Worm (Caenorhabditis elegans): Measurements from ENCODE around the gene srj-9.
A peak's percentile ranks its signal among the peaks of the same experiment; 100 is the strongest.

srj-9 gene

ce11 chrV:3431535-3431990 lies at the start of gene srj-9, which contains the start of gene T20D4.19:
srj-9 (plus strand) TSS chrV:3431940.
T20D4.19 (minus strand) TSS chrV:3431635.
- TF ChIP-seq nhr-25 (tag; optimal IDR thresholded peaks at IDR 0.05) (no peak), nhr-76 (tag; optimal IDR thresholded peaks at IDR 0.05) (no peak), eor-1 (tag; optimal IDR thresholded peaks at IDR 0.05) (no peak), fkh-10 (GFP tag; optimal IDR thresholded peaks at IDR 0.05) (no peak), nhr-23 (tag; optimal IDR thresholded peaks at IDR 0.05) (no peak), ceh-82 (tag; optimal IDR thresholded peaks at IDR 0.05) (no peak), elt-2 (tag; optimal IDR thresholded peaks at IDR 0.05) (no peak), skn-1 (tag; optimal IDR thresholded peaks at IDR 0.05) (no peak), lin-39 (tag; optimal IDR thresholded peaks at IDR 0.05) (no peak), ama-1 (optimal IDR thresholded peaks at IDR 0.05) (no peak), fos-1 (tag; optimal IDR thresholded peaks at IDR 0.05) (no peak)

ce11 chrV:3388299-3388698 lies 43.4 kb upstream of the srj-9 start:
- peak; percentile 17 for TF ChIP-seq jun-1 (tag; optimal IDR thresholded peaks at IDR 0.05)
- TF ChIP-seq nfya-1 (tag; optimal IDR thresholded peaks at IDR 0.05; ENCODE audit: insufficient read depth), result no peak
- TF ChIP-seq zag-1 (tag; optimal IDR thresholded peaks at IDR 0.05), result no peak
- no peak for TF ChIP-seq ztf-4 (tag; optimal IDR thresholded peaks at IDR 0.05)
- TF ChIP-seq ceh-28 (tag; optimal IDR thresholded peaks at IDR 0.05), result peak; percentile 36
- TF ChIP-seq ceh-9 (tag; optimal IDR thresholded peaks at IDR 0.05), result no peak
- no peak for TF ChIP-seq nhr-76 (tag; optimal IDR thresholded peaks at IDR 0.05)
- no peak for TF ChIP-seq pha-4 (tag; optimal IDR thresholded peaks at IDR 0.05)
- peak; percentile 31 for TF ChIP-seq nhr-23 (tag; optimal IDR thresholded peaks at IDR 0.05)
- no peak for TF ChIP-seq egl-27 (tag; optimal IDR thresholded peaks at IDR 0.05)
- no peak for TF ChIP-seq lin-15B (tag; optimal IDR thresholded peaks at IDR 0.05)
- no peak for TF ChIP-seq ama-1 (optimal IDR thresholded peaks at IDR 0.05)
- peak; percentile 64 for TF ChIP-seq elt-2 (tag; optimal IDR thresholded peaks at IDR 0.05)
- no peak for TF ChIP-seq ceh-82 (tag; optimal IDR thresholded peaks at IDR 0.05)
- TF ChIP-seq ceh-16 (tag; optimal IDR thresholded peaks at IDR 0.05), result no peak
- no peak for TF ChIP-seq tbx-2 (tag; optimal IDR thresholded peaks at IDR 0.05)
- TF ChIP-seq pqm-1 (tag; optimal IDR thresholded peaks at IDR 0.05), result peak; percentile 62
- TF ChIP-seq hmg-11 (tag; optimal IDR thresholded peaks at IDR 0.05), result no peak
- no peak for TF ChIP-seq fkh-2 (tag; optimal IDR thresholded peaks at IDR 0.05)
- no peak for TF ChIP-seq nhr-67 (tag; optimal IDR thresholded peaks at IDR 0.05)
- no peak for TF ChIP-seq nhr-77 (tag; optimal IDR thresholded peaks at IDR 0.05)
- TF ChIP-seq nhr-12 (tag; optimal IDR thresholded peaks at IDR 0.05), result no peak
- no peak for TF ChIP-seq ZK546.5 (tag; optimal IDR thresholded peaks at IDR 0.05)
- TF ChIP-seq nhr-28 (tag; optimal IDR thresholded peaks at IDR 0.05), result no peak
- no peak for TF ChIP-seq skn-1 (tag; optimal IDR thresholded peaks at IDR 0.05)
- TF ChIP-seq fkh-10 (GFP tag; optimal IDR thresholded peaks at IDR 0.05), result no peak
- TF ChIP-seq lsy-12 (tag; optimal IDR thresholded peaks at IDR 0.05), result no peak
- TF ChIP-seq unc-39 (tag; optimal IDR thresholded peaks at IDR 0.05), result no peak
- no peak for TF ChIP-seq R02D3.7 (tag; optimal IDR thresholded peaks at IDR 0.05)
- no peak for TF ChIP-seq nhr-43 (tag; optimal IDR thresholded peaks at IDR 0.05; ENCODE audit: poor library complexity, severe bottlenecking)
- TF ChIP-seq elt-1 (tag; optimal IDR thresholded peaks at IDR 0.05), result no peak
- peak; percentile 3 for TF ChIP-seq lin-39 (tag; optimal IDR thresholded peaks at IDR 0.05)
- TF ChIP-seq nhr-11 (tag; optimal IDR thresholded peaks at IDR 0.05), result no peak

- TF ChIP-seq nhr-28 (tag; optimal IDR thresholded peaks at IDR 0.05) (no peak), ceh-9 (tag; optimal IDR thresholded peaks at IDR 0.05) (no peak), snpc-4 (tag; optimal IDR thresholded peaks at IDR 0.05) (peak; percentile 69), elt-1 (tag; optimal IDR thresholded peaks at IDR 0.05) (peak; percentile 64), nhr-12 (tag; optimal IDR thresholded peaks at IDR 0.05) (no peak), fkh-10 (GFP tag; optimal IDR thresholded peaks at IDR 0.05) (no peak), nhr-76 (tag; optimal IDR thresholded peaks at IDR 0.05) (peak; percentile 29), pha-4 (tag; optimal IDR thresholded peaks at IDR 0.05) (no peak), elt-3 (tag; optimal IDR thresholded peaks at IDR 0.05) (no peak), jun-1 (tag; optimal IDR thresholded peaks at IDR 0.05) (peak; percentile 82), nhr-43 (tag; optimal IDR thresholded peaks at IDR 0.05; ENCODE audit: poor library complexity, severe bottlenecking) (peak; percentile 94), nhr-23 (tag; optimal IDR thresholded peaks at IDR 0.05) (peak; percentile 95), lsy-12 (tag; optimal IDR thresholded peaks at IDR 0.05) (peak; percentile 28), ztf-4 (tag; optimal IDR thresholded peaks at IDR 0.05) (no peak), ceh-16 (tag; optimal IDR thresholded peaks at IDR 0.05) (no peak), nhr-77 (tag; optimal IDR thresholded peaks at IDR 0.05) (no peak), nhr-11 (tag; optimal IDR thresholded peaks at IDR 0.05) (peak; percentile 66), R02D3.7 (tag; optimal IDR thresholded peaks at IDR 0.05) (peak; percentile 13), eor-1 (tag; optimal IDR thresholded peaks at IDR 0.05) (no peak), sea-2 (GFP tag; optimal IDR thresholded peaks at IDR 0.05) (no peak), aly-2 (tag; optimal IDR thresholded peaks at IDR 0.05) (no peak), zag-1 (tag; optimal IDR thresholded peaks at IDR 0.05) (no peak), mdl-1 (tag; optimal IDR thresholded peaks at IDR 0.05) (peak; percentile 57), lin-15B (tag; optimal IDR thresholded peaks at IDR 0.05) (peak; percentile 67), skn-1 (tag; optimal IDR thresholded peaks at IDR 0.05) (no peak), ZK546.5 (tag; optimal IDR thresholded peaks at IDR 0.05) (no peak), lin-39 (tag; optimal IDR thresholded peaks at IDR 0.05) (peak; percentile 43), tbx-2 (tag; optimal IDR thresholded peaks at IDR 0.05) (peak; percentile 61), fos-1 (tag; optimal IDR thresholded peaks at IDR 0.05) (no peak), hmg-11 (tag; optimal IDR thresholded peaks at IDR 0.05) (peak; percentile 21), egl-27 (tag; optimal IDR thresholded peaks at IDR 0.05) (no peak), ceh-28 (tag; optimal IDR thresholded peaks at IDR 0.05) (peak; percentile 31), nhr-237 (tag; optimal IDR thresholded peaks at IDR 0.05) (no peak), mml-1 (tag; optimal IDR thresholded peaks at IDR 0.05) (no peak), daf-12 (tag; optimal IDR thresholded peaks at IDR 0.05) (no peak), unc-62 (GFP tag; optimal IDR thresholded peaks at IDR 0.05) (peak; percentile 26), fkh-2 (tag; optimal IDR thresholded peaks at IDR 0.05) (no peak), nhr-67 (tag; optimal IDR thresholded peaks at IDR 0.05) (no peak)
Observed at ce11 chrV:3391005-3391404, 40.7 kb upstream of the srj-9 start.

Data from whole organism, L3 larva.